ENCODE assay signal across 6 worm cellular contexts in the genomic region with DNA sequence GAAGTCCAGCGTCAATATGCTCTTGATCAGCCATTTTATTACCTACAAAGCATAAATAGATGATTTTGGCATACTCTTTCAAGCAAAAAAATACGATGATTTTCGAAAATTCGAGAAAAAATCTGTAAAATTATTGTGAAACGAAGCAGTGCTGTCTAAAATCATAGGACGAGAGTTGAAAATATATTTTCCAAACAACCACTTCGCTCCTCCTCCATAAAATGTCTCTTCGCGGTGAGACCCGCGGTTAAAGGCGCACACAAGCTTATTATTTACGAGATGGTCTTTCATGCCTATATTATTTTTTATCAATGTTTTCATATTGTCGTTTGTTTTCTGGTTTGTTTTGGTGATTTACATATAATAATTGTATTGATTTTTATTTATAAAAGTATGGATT.
TF ChIP-seq lines count a peak whose summit lies in the region.

A gene (minus strand): TSS at position 42 of the 400 bp plus-strand sequence.

TF ChIP-seq in whole organism, L1 larva, 84 proteins besides CTCF, POLR2A, EP300 and RAD21 (continued from another document and continues in another):
- no peak for TF ChIP-seq unc-62 (GFP tag; optimal IDR thresholded peaks at IDR 0.05; lab: Kevin White, UChicago)
- no peak for TF ChIP-seq hlh-17 (GFP tag; optimal IDR thresholded peaks at IDR 0.05; lab: Kevin White, UChicago; ENCODE audit: borderline replicate concordance)
- no peak for TF ChIP-seq sptf-1 (tag; optimal IDR thresholded peaks at IDR 0.05; lab: Kevin White, UChicago)
- no peak for TF ChIP-seq unc-30 (tag; optimal IDR thresholded peaks at IDR 0.05; lab: Kevin White, UChicago)
- peak; percentile 58 for TF ChIP-seq lin-15B (tag; optimal IDR thresholded peaks at IDR 0.05; lab: Kevin White, UChicago)
- no peak for TF ChIP-seq nhr-76 (tag; optimal IDR thresholded peaks at IDR 0.05; lab: Kevin White, UChicago)
- TF ChIP-seq vab-15 (tag; optimal IDR thresholded peaks at IDR 0.05; lab: Kevin White, UChicago) = no peak
- no peak for TF ChIP-seq ztf-11 (tag; optimal IDR thresholded peaks at IDR 0.05; lab: Kevin White, UChicago)
- TF ChIP-seq nhr-19 (GFP tag; conservative IDR thresholded peaks at IDR 0.05; lab: Robert Waterston, UW) = peak; percentile 76
- TF ChIP-seq efl-1 (optimal IDR thresholded peaks at IDR 0.05; lab: Kevin White, UChicago) = peak; percentile 81
- peak; percentile 70 to 97 for TF ChIP-seq efl-1 (GFP tag; optimal IDR thresholded peaks at IDR 0.05 in 1 of 2; lab: Kevin White, UChicago)
- TF ChIP-seq lsy-2 (tag; optimal IDR thresholded peaks at IDR 0.05; lab: Kevin White, UChicago) = peak; percentile 84 to 93
- TF ChIP-seq aha-1 (tag; optimal IDR thresholded peaks at IDR 0.05; lab: Kevin White, UChicago) = peak; percentile 42
- peak; percentile 61 for TF ChIP-seq nhr-77 (tag; optimal IDR thresholded peaks at IDR 0.05; lab: Kevin White, UChicago)
- TF ChIP-seq ceh-88 (GFP tag; IDR thresholded peaks at IDR 0.05; lab: Robert Waterston, UW) = no peak; the same call in 1 of the 2 replicates
- peak in 1 of 2 experiments; percentile 58 for TF ChIP-seq mdl-1 (tag; optimal IDR thresholded peaks at IDR 0.05; lab: Kevin White, UChicago)
- no peak for TF ChIP-seq hpl-2 (GFP tag; optimal IDR thresholded peaks at IDR 0.05; lab: Kevin White, UChicago)
- TF ChIP-seq ztf-4 (tag; optimal IDR thresholded peaks at IDR 0.05; lab: Kevin White, UChicago) = no peak
- TF ChIP-seq pag-3 (tag; optimal IDR thresholded peaks at IDR 0.05; lab: Kevin White, UChicago; ENCODE audit: borderline replicate concordance, insufficient read depth) = no peak
- TF ChIP-seq rnt-1 (tag; optimal IDR thresholded peaks at IDR 0.05; lab: Kevin White, UChicago) = peak; percentile 78
- TF ChIP-seq nhr-85 (tag; lab: Kevin White, UChicago) = peak; percentile 71

TF ChIP-seq in whole organism, L2 larva, 48 proteins besides CTCF, POLR2A, EP300 and RAD21 (continued from another document and continues in another):
- TF ChIP-seq nhr-77 (tag; optimal IDR thresholded peaks at IDR 0.05; lab: Kevin White, UChicago) (no peak), nhr-237 (tag; optimal IDR thresholded peaks at IDR 0.05; lab: Kevin White, UChicago) (no peak), peb-1 (tag; optimal IDR thresholded peaks at IDR 0.05; lab: Kevin White, UChicago) (no peak), nhr-25 (tag; optimal IDR thresholded peaks at IDR 0.05; lab: Kevin White, UChicago) (peak; percentile 73), mab-5 (tag; optimal IDR thresholded peaks at IDR 0.05; lab: Kevin White, UChicago) (peak; percentile 53), sma-9 (GFP tag; optimal IDR thresholded peaks at IDR 0.05; lab: Kevin White, UChicago) (peak; percentile 71), sma-9 (tag; optimal IDR thresholded peaks at IDR 0.05; lab: Kevin White, UChicago) (no peak), zag-1 (tag; optimal IDR thresholded peaks at IDR 0.05; lab: Kevin White, UChicago) (no peak), C34F6.9 (tag; optimal IDR thresholded peaks at IDR 0.05; lab: Kevin White, UChicago) (peak; percentile 88), nhr-129 (tag; optimal IDR thresholded peaks at IDR 0.05; lab: Kevin White, UChicago) (peak; percentile 87), Y55F3AM.14 (GFP tag; optimal IDR thresholded peaks at IDR 0.05; lab: Kevin White, UChicago) (no peak), unc-62 (GFP tag; optimal IDR thresholded peaks at IDR 0.05; lab: Kevin White, UChicago) (no peak), elt-1 (tag; optimal IDR thresholded peaks at IDR 0.05; lab: Kevin White, UChicago) (no peak), ztf-4 (tag; optimal IDR thresholded peaks at IDR 0.05; lab: Kevin White, UChicago) (no peak), gmeb-1 (tag; optimal IDR thresholded peaks at IDR 0.05; lab: Kevin White, UChicago) (peak; percentile 76), nhr-23 (tag; optimal IDR thresholded peaks at IDR 0.05; lab: Kevin White, UChicago) (no peak), sem-4 (tag; optimal IDR thresholded peaks at IDR 0.05; lab: Kevin White, UChicago) (peak; percentile 0), R02D3.7 (tag; optimal IDR thresholded peaks at IDR 0.05; lab: Kevin White, UChicago) (peak; percentile 90), mdl-1 (tag; optimal IDR thresholded peaks at IDR 0.05; lab: Kevin White, UChicago) (peak in 1 of 2 experiments; percentile 11), nhr-10 (tag; optimal IDR thresholded peaks at IDR 0.05; lab: Kevin White, UChicago) (no peak), dmd-4 (tag; optimal IDR thresholded peaks at IDR 0.05; lab: Kevin White, UChicago) (no peak), F13H6.1 (tag; optimal IDR thresholded peaks at IDR 0.05; lab: Kevin White, UChicago) (peak; percentile 46)

TF ChIP-seq in whole organism, L3 larva, 47 proteins besides CTCF, POLR2A, EP300 and RAD21 (continued from another document and continues in another):
- TF ChIP-seq nfya-1 (tag; optimal IDR thresholded peaks at IDR 0.05; lab: Kevin White, UChicago; ENCODE audit: insufficient read depth) = peak; percentile 87
- TF ChIP-seq ztf-11 (tag; optimal IDR thresholded peaks at IDR 0.05; lab: Kevin White, UChicago) = no peak
- no peak for TF ChIP-seq ceh-9 (tag; optimal IDR thresholded peaks at IDR 0.05; lab: Kevin White, UChicago)
- peak; percentile 58 for TF ChIP-seq elt-2 (tag; optimal IDR thresholded peaks at IDR 0.05; lab: Kevin White, UChicago)
- TF ChIP-seq eor-1 (tag; optimal IDR thresholded peaks at IDR 0.05; lab: Kevin White, UChicago) = no peak
- TF ChIP-seq nhr-23 (tag; optimal IDR thresholded peaks at IDR 0.05; lab: Kevin White, UChicago) = peak; percentile 75
- TF ChIP-seq ama-1 (optimal IDR thresholded peaks at IDR 0.05; lab: Kevin White, UChicago) = peak; percentile 14
- TF ChIP-seq elt-1 (tag; optimal IDR thresholded peaks at IDR 0.05; lab: Kevin White, UChicago) = no peak
- TF ChIP-seq lin-39 (tag; optimal IDR thresholded peaks at IDR 0.05; lab: Kevin White, UChicago) = peak; percentile 84
- no peak for TF ChIP-seq mdl-1 (tag; optimal IDR thresholded peaks at IDR 0.05; lab: Kevin White, UChicago)
- peak; percentile 43 for TF ChIP-seq pqm-1 (tag; optimal IDR thresholded peaks at IDR 0.05; lab: Kevin White, UChicago)
- TF ChIP-seq nhr-28 (tag; optimal IDR thresholded peaks at IDR 0.05; lab: Kevin White, UChicago) = no peak
- no peak for TF ChIP-seq nhr-76 (tag; optimal IDR thresholded peaks at IDR 0.05; lab: Kevin White, UChicago)
- TF ChIP-seq tbx-2 (tag; optimal IDR thresholded peaks at IDR 0.05; lab: Kevin White, UChicago) = no peak
- peak; percentile 24 for TF ChIP-seq fkh-10 (GFP tag; optimal IDR thresholded peaks at IDR 0.05; lab: Kevin White, UChicago)
- peak; percentile 26 for TF ChIP-seq unc-62 (GFP tag; optimal IDR thresholded peaks at IDR 0.05; lab: Kevin White, UChicago)
- no peak for TF ChIP-seq ZK546.5 (tag; optimal IDR thresholded peaks at IDR 0.05; lab: Kevin White, UChicago)
- peak; percentile 39 for TF ChIP-seq ceh-28 (tag; optimal IDR thresholded peaks at IDR 0.05; lab: Kevin White, UChicago)
- TF ChIP-seq nhr-77 (tag; optimal IDR thresholded peaks at IDR 0.05; lab: Kevin White, UChicago) = no peak
- TF ChIP-seq egl-5 (tag; optimal IDR thresholded peaks at IDR 0.05; lab: Kevin White, UChicago) = peak; percentile 85
- no peak for TF ChIP-seq ceh-82 (tag; optimal IDR thresholded peaks at IDR 0.05; lab: Kevin White, UChicago)
- TF ChIP-seq hmg-11 (tag; optimal IDR thresholded peaks at IDR 0.05; lab: Kevin White, UChicago) = peak; percentile 68
- peak; percentile 47 for TF ChIP-seq nhr-25 (tag; optimal IDR thresholded peaks at IDR 0.05; lab: Kevin White, UChicago)

TF ChIP-seq in whole organism, L4 larva, 104 proteins besides CTCF, POLR2A, EP300 and RAD21 (continued from another document and continues in another):
- TF ChIP-seq zip-11 (GFP tag; IDR thresholded peaks at IDR 0.05; lab: Robert Waterston, UW) (no peak), skn-1 (tag; optimal IDR thresholded peaks at IDR 0.05; lab: Kevin White, UChicago) (no peak), T26A8.4 (GFP tag; IDR thresholded peaks at IDR 0.05; lab: Robert Waterston, UW) (peak; percentile 23; the same call in 1 of the 2 replicates), lin-39 (tag; optimal IDR thresholded peaks at IDR 0.05; lab: Kevin White, UChicago) (no peak), Y105C5A.15 (GFP tag; IDR thresholded peaks at IDR 0.05; lab: Robert Waterston, UW) (no peak), snpc-4 (tag; optimal IDR thresholded peaks at IDR 0.05; lab: Kevin White, UChicago) (no peak), lin-13 (GFP tag; optimal IDR thresholded peaks at IDR 0.05; lab: Kevin White, UChicago) (peak; percentile 84), D1046.2 (GFP tag; IDR thresholded peaks at IDR 0.05; lab: Robert Waterston, UW) (no peak), mxl-2 (GFP tag; conservative IDR thresholded peaks at IDR 0.05; lab: Robert Waterston, UW) (no peak), Y5F2A.4 (GFP tag; optimal IDR thresholded peaks at IDR 0.05; lab: Kevin White, UChicago) (no peak), ztf-7 (tag; optimal IDR thresholded peaks at IDR 0.05; lab: Kevin White, UChicago) (peak; percentile 8), mxl-3 (GFP tag; optimal IDR thresholded peaks at IDR 0.05; lab: Kevin White, UChicago) (no peak), set-16 (GFP tag; IDR thresholded peaks at IDR 0.05; lab: Robert Waterston, UW) (no peak), pqm-1 (tag; optimal IDR thresholded peaks at IDR 0.05; lab: Kevin White, UChicago) (peak; percentile 20), hlh-30 (tag; optimal IDR thresholded peaks at IDR 0.05; lab: Kevin White, UChicago; ENCODE audit: insufficient read depth) (peak; percentile 78), snpc-1.2 (GFP tag; IDR thresholded peaks at IDR 0.05; lab: Robert Waterston, UW) (no peak), unc-130 (GFP tag; optimal IDR thresholded peaks at IDR 0.05; lab: Kevin White, UChicago) (peak; percentile 35), daf-16 (GFP tag; optimal IDR thresholded peaks at IDR 0.05; lab: Kevin White, UChicago) (no peak), daf-16 (tag; optimal IDR thresholded peaks at IDR 0.05; lab: Kevin White, UChicago) (peak; percentile 87), nhr-28 (tag; optimal IDR thresholded peaks at IDR 0.05; lab: Kevin White, UChicago) (peak; percentile 66), lin-29 (GFP tag; IDR thresholded peaks at IDR 0.05; lab: Robert Waterston, UW) (no peak), fkh-10 (GFP tag; optimal IDR thresholded peaks at IDR 0.05; lab: Kevin White, UChicago) (peak; percentile 18), R02D3.7 (tag; optimal IDR thresholded peaks at IDR 0.05; lab: Kevin White, UChicago) (peak; percentile 91), hlh-11 (tag; optimal IDR thresholded peaks at IDR 0.05; lab: Kevin White, UChicago) (peak; percentile 59)

TF ChIP-seq in whole organism, mixed stage, embryonic, 35 proteins besides CTCF, POLR2A, EP300 and RAD21 (continued from another document):
- TF ChIP-seq mls-2 (tag; optimal IDR thresholded peaks at IDR 0.05; lab: Kevin White, UChicago) (no peak), nhr-12 (tag; optimal IDR thresholded peaks at IDR 0.05; lab: Kevin White, UChicago) (no peak), M03D4.4 (tag; optimal IDR thresholded peaks at IDR 0.05; lab: Kevin White, UChicago) (no peak), bed-3 (GFP tag; optimal IDR thresholded peaks at IDR 0.05; lab: Kevin White, UChicago) (no peak), unc-120 (tag; optimal IDR thresholded peaks at IDR 0.05; lab: Kevin White, UChicago; ENCODE audit: poor library complexity, severe bottlenecking) (no peak), nhr-76 (tag; optimal IDR thresholded peaks at IDR 0.05; lab: Kevin White, UChicago) (no peak), sem-2 (GFP tag; optimal IDR thresholded peaks at IDR 0.05; lab: Kevin White, UChicago) (no peak), hlh-1 (tag; optimal IDR thresholded peaks at IDR 0.05; lab: Kevin White, UChicago) (no peak), snpc-4 (tag; optimal IDR thresholded peaks at IDR 0.05; lab: Kevin White, UChicago) (no peak), ceh-83 (GFP tag; optimal IDR thresholded peaks at IDR 0.05; lab: Kevin White, UChicago) (no peak), nhr-237 (tag; optimal IDR thresholded peaks at IDR 0.05; lab: Kevin White, UChicago) (peak; percentile 31), nhr-28 (tag; optimal IDR thresholded peaks at IDR 0.05; lab: Kevin White, UChicago) (no peak), flh-1 (GFP tag; optimal IDR thresholded peaks at IDR 0.05; lab: Kevin White, UChicago) (no peak)
TF ChIP-seq in whole organism, mixed stage, embryonic: peak in this region for 7.

TF ChIP-seq in whole organism, young adult, 124 proteins besides CTCF, POLR2A, EP300 and RAD21 (continued from another document):
- TF ChIP-seq cebp-2 (GFP tag; IDR thresholded peaks at IDR 0.05; lab: Robert Waterston, UW) = no peak
- TF ChIP-seq nhr-80 (tag; optimal IDR thresholded peaks at IDR 0.05; lab: Kevin White, UChicago) = peak; percentile 58
- TF ChIP-seq lag-1 (GFP tag; IDR thresholded peaks at IDR 0.05; lab: Robert Waterston, UW) = no peak
- TF ChIP-seq ztf-22 (GFP tag; optimal IDR thresholded peaks at IDR 0.05; lab: Kevin White, UChicago) = no peak
- TF ChIP-seq pbrm-1 (GFP tag; IDR thresholded peaks at IDR 0.05; lab: Robert Waterston, UW) = peak; percentile 27; the same call in 1 of the 2 replicates
